Worm (Caenorhabditis elegans) whole organism, L4 larva: Measurements from ENCODE around the gene F29A7.4.

Experiments used
- hlh-30 ChIP-seq: sonication (generic microtip); optimal IDR thresholded peaks from 2 replicates; lab custom pipeline; 2017; ENCODE audit warnings: antibody characterized with exemption, mild to moderate bottlenecking, missing genetic modification characterization, missing compliant biosample characterization; ENCODE audit not compliant: insufficient read depth
- lin-13 ChIP-seq: fragments of 150-350 bp; optimal IDR thresholded peaks from 2 replicates; lab custom pipeline; 2014; ENCODE audit warnings: missing biosample characterization, missing genetic modification reagents, missing genetic modification characterization
- lsy-2 ChIP-seq, 2 experiments: fragments of 150-350 bp in 1 of 2; sonication (generic microtip) in 1 of 2; optimal IDR thresholded peaks; 2 replicates each; lab custom pipeline; 2014 to 2017; ENCODE audit warnings: missing biosample characterization in 2 of 2, missing genetic modification characterization in 2 of 2
- nhr-10 ChIP-seq: fragments of 150-350 bp; optimal IDR thresholded peaks from 2 replicates; lab custom pipeline; 2014; ENCODE audit warnings: missing biosample characterization, missing genetic modification characterization
- unc-62 ChIP-seq, 3 experiments: fragments of 150-350 bp in 1 of 3; sonication (generic microtip); optimal IDR thresholded peaks in 2 of 3; peaks in 1 of 3; 1 replicate in 1 of 3; 2 replicates in 2 of 3; lab custom pipeline; 2014 to 2017; ENCODE audit warnings: missing biosample characterization in 3 of 3, missing genetic modification characterization in 3 of 3, missing genetic modification reagents in 3 of 3, missing genotype in 1 of 3

DNA sequence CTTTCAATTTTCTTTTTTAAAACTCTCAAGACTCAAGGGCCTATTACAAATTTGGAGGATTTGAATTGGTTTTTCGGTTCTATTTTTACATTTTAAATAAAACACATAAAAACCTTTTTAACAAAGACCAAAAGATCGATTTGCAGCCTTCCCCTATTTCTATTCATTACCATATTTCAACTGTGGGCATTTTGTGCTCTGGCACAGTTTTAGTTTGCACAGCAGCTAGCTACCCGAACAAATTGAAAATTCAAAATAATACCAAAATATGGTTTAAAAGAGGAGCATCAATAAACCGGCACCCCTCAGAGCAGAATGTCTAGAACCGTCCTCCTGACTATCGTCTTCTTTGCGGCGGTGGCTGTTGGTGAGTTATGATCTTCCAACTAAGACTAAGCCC is 31.6 kb downstream of the F29A7.4 start, which contains the start of gene F08D12.2:
- TF ChIP-seq unc-62 (GFP tag; optimal IDR thresholded peaks at IDR 0.05 in 1 of 2; lab: Kevin White, UChicago) (no peak), unc-62 (tag; optimal IDR thresholded peaks at IDR 0.05; lab: Kevin White, UChicago) (no peak), lin-13 (GFP tag; lab: Kevin White, UChicago) (no peak), lsy-2 (tag; optimal IDR thresholded peaks at IDR 0.05; lab: Kevin White, UChicago) (no peak), nhr-10 (tag; lab: Kevin White, UChicago) (no peak), hlh-30 (no peak)
